Fruit fly (Drosophila melanogaster) whole organism, prepupa: Measurements from ENCODE around the gene Taf10b.

Experiments
- Blimp-1 ChIP-seq: fragments of 200-800 bp; sonication (Bioruptor generic); optimal IDR thresholded peaks from 3 replicates; lab custom pipeline; 2017; ENCODE audit warnings: missing biosample characterization, missing genetic modification characterization, mild to moderate bottlenecking, moderate library complexity, missing genetic modification reagents
- CG10631 ChIP-seq: fragments of 200-800 bp; sonication (Bioruptor generic); optimal IDR thresholded peaks from 2 replicates; lab custom pipeline; 2016; ENCODE audit warnings: missing biosample characterization, missing genetic modification characterization
- CG10669 ChIP-seq: fragments of 200-800 bp; sonication (Bioruptor generic); optimal IDR thresholded peaks from 3 replicates; lab custom pipeline; 2018; ENCODE audit warnings: missing biosample characterization, mild to moderate bottlenecking, missing genetic modification characterization, moderate library complexity
- CG11294 ChIP-seq: fragments of 200-800 bp; sonication (Bioruptor generic); IDR thresholded peaks from 2 replicates; pipeline ENCODE4 v1.3.6; 2022; ENCODE audit warnings: missing biosample characterization, missing genetic modification characterization
- CG11762 ChIP-seq: fragments of 200-800 bp; sonication (Bioruptor generic); optimal IDR thresholded peaks from 3 replicates; lab custom pipeline; 2016; ENCODE audit warnings: missing biosample characterization, missing genetic modification characterization; ENCODE audit not compliant: insufficient read depth
- CG15336 ChIP-seq: fragments of 200-800 bp; sonication (Bioruptor generic); IDR thresholded peaks from 2 replicates; pipeline ENCODE4 v1.3.6; 2022; ENCODE audit warnings: missing biosample characterization, missing genetic modification characterization
- CG1621 ChIP-seq: fragments of 200-800 bp; sonication (Bioruptor generic); optimal IDR thresholded peaks from 3 replicates; lab custom pipeline; 2018; ENCODE audit warnings: missing biosample characterization, mild to moderate bottlenecking, missing genetic modification characterization
- CG16779 ChIP-seq: fragments of 200-800 bp; sonication (Bioruptor generic); optimal IDR thresholded peaks from 3 replicates; lab custom pipeline; 2017; ENCODE audit warnings: missing biosample characterization, mild to moderate bottlenecking, missing genetic modification characterization
- CG3032 ChIP-seq: fragments of 200-800 bp; optimal IDR thresholded peaks from 2 replicates; lab custom pipeline; 2019; ENCODE audit warnings: missing biosample characterization, mild to moderate bottlenecking, missing genetic modification characterization, moderate library complexity
- CG31627 ChIP-seq: fragments of 200-800 bp; sonication (Bioruptor generic); optimal IDR thresholded peaks from 3 replicates; lab custom pipeline; 2016; ENCODE audit warnings: missing biosample characterization, missing genetic modification characterization
- CG32006 ChIP-seq: fragments of 200-800 bp; sonication (Bioruptor generic); optimal IDR thresholded peaks from 3 replicates; lab custom pipeline; 2017; ENCODE audit warnings: missing biosample characterization, mild to moderate bottlenecking, missing genetic modification characterization
- CG3919 ChIP-seq: fragments of 200-800 bp; sonication (Bioruptor generic); optimal IDR thresholded peaks from 3 replicates; lab custom pipeline; 2016; ENCODE audit warnings: missing biosample characterization, missing genetic modification characterization
- CG4318 ChIP-seq: fragments of 200-800 bp; sonication (Bioruptor generic); optimal IDR thresholded peaks from 3 replicates; lab custom pipeline; 2017; ENCODE audit warnings: missing biosample characterization, mild to moderate bottlenecking, missing genetic modification characterization
- CG6163 ChIP-seq: fragments of 200-800 bp; sonication (Bioruptor generic); IDR thresholded peaks from 3 replicates; pipeline ENCODE4 v1.3.6; 2022; ENCODE audit warnings: missing biosample characterization, missing genetic modification characterization
- CG6276 ChIP-seq: fragments of 200-800 bp; sonication (Bioruptor generic); optimal IDR thresholded peaks from 2 replicates; lab custom pipeline; 2017; ENCODE audit warnings: missing biosample characterization, mild to moderate bottlenecking, missing genetic modification characterization
- CG6792 ChIP-seq: fragments of 200-800 bp; sonication (Bioruptor generic); optimal IDR thresholded peaks from 3 replicates; lab custom pipeline; 2016; ENCODE audit warnings: missing biosample characterization, missing genetic modification characterization
- CG6854 ChIP-seq: fragments of 200-800 bp; sonication (Bioruptor generic); optimal IDR thresholded peaks from 2 replicates; lab custom pipeline; 2017; ENCODE audit warnings: missing biosample characterization, mild to moderate bottlenecking, missing genetic modification characterization
- CG7368 ChIP-seq: fragments of 200-800 bp; sonication (Bioruptor generic); optimal IDR thresholded peaks from 3 replicates; lab custom pipeline; 2016; ENCODE audit warnings: missing biosample characterization, missing genetic modification characterization
- CG8119 ChIP-seq: fragments of 200-800 bp; sonication (Bioruptor generic); IDR thresholded peaks from 3 replicates; pipeline ENCODE4 v1.3.6; 2022; ENCODE audit warnings: missing biosample characterization, missing genetic modification characterization
- CG8319 ChIP-seq: fragments of 200-800 bp; sonication (Bioruptor generic); optimal IDR thresholded peaks from 3 replicates; lab custom pipeline; 2016; ENCODE audit warnings: missing biosample characterization, missing genetic modification characterization
- Eip75B ChIP-seq: fragments of 200-800 bp; sonication (Bioruptor generic); optimal IDR thresholded peaks from 3 replicates; lab custom pipeline; 2016; ENCODE audit warnings: missing biosample characterization, missing genetic modification characterization
- Eip78C ChIP-seq: fragments of 200-800 bp; sonication (Bioruptor generic); peaks from one replicate; lab custom pipeline; 2016; ENCODE audit warnings: missing biosample characterization, missing genetic modification characterization
- Eip93F ChIP-seq: fragments of 200-800 bp; sonication (Bioruptor generic); optimal IDR thresholded peaks from 2 replicates; lab custom pipeline; 2016; ENCODE audit warnings: missing biosample characterization, mild to moderate bottlenecking, missing genetic modification characterization
- Hr39 ChIP-seq: fragments of 200-800 bp; sonication (Bioruptor generic); optimal IDR thresholded peaks from 2 replicates; lab custom pipeline; 2016; ENCODE audit warnings: missing biosample characterization, missing genetic modification characterization
- Lpt ChIP-seq: fragments of 200-800 bp; sonication (Bioruptor generic); optimal IDR thresholded peaks from 3 replicates; lab custom pipeline; 2016; ENCODE audit warnings: missing biosample characterization, missing genetic modification characterization
- Met ChIP-seq: fragments of 200-800 bp; sonication (Bioruptor generic); optimal IDR thresholded peaks from 3 replicates; lab custom pipeline; 2016; ENCODE audit warnings: missing biosample characterization, missing genetic modification characterization
- OdsH ChIP-seq: fragments of 200-800 bp; sonication (Bioruptor generic); optimal IDR thresholded peaks from 3 replicates; lab custom pipeline; 2016; ENCODE audit warnings: missing biosample characterization, missing genetic modification characterization
- Sox102F ChIP-seq: fragments of 200-800 bp; sonication (Bioruptor generic); optimal IDR thresholded peaks from 2 replicates; lab custom pipeline; 2016; ENCODE audit warnings: missing biosample characterization, mild to moderate bottlenecking, missing genetic modification characterization
- Sox14 ChIP-seq: fragments of 200-800 bp; sonication (Bioruptor generic); optimal IDR thresholded peaks from 3 replicates; lab custom pipeline; 2016; ENCODE audit warnings: missing biosample characterization, missing genetic modification characterization
- Sox15 ChIP-seq: fragments of 200-800 bp; sonication (Bioruptor generic); optimal IDR thresholded peaks from 3 replicates; lab custom pipeline; 2016; ENCODE audit warnings: missing biosample characterization, missing genetic modification characterization
- acj6 ChIP-seq: fragments of 200-800 bp; sonication (Bioruptor generic); optimal IDR thresholded peaks from 3 replicates; lab custom pipeline; 2016; ENCODE audit warnings: missing biosample characterization, missing genetic modification characterization
- cyc ChIP-seq: fragments of 200-800 bp; sonication (Bioruptor generic); optimal IDR thresholded peaks from 3 replicates; lab custom pipeline; 2016; ENCODE audit warnings: missing biosample characterization, missing genetic modification characterization
- eg ChIP-seq: fragments of 200-800 bp; sonication (Bioruptor generic); IDR thresholded peaks from 3 replicates; pipeline ENCODE4 v1.3.6; 2022; ENCODE audit warnings: missing biosample characterization, missing genetic modification characterization
- esn ChIP-seq: fragments of 200-800 bp; sonication (Bioruptor generic); optimal IDR thresholded peaks from 2 replicates; lab custom pipeline; 2016; ENCODE audit warnings: missing biosample characterization, mild to moderate bottlenecking, missing genetic modification characterization, moderate library complexity
- fd59A ChIP-seq: fragments of 200-800 bp; sonication (Bioruptor generic); optimal IDR thresholded peaks from 2 replicates; lab custom pipeline; 2017; ENCODE audit warnings: missing biosample characterization, mild to moderate bottlenecking, missing genetic modification characterization, missing genetic modification reagents
- fd85E ChIP-seq: fragments of 200-800 bp; sonication (Bioruptor generic); optimal IDR thresholded peaks from 3 replicates; lab custom pipeline; 2016; ENCODE audit warnings: missing biosample characterization, missing genetic modification characterization
- fkh ChIP-seq: fragments of 200-800 bp; sonication (Bioruptor generic); optimal IDR thresholded peaks from 3 replicates; lab custom pipeline; 2017; ENCODE audit warnings: missing biosample characterization, mild to moderate bottlenecking, missing genetic modification characterization, moderate library complexity
- lz ChIP-seq: fragments of 200-800 bp; sonication (Bioruptor generic); optimal IDR thresholded peaks from 3 replicates; lab custom pipeline; 2016; ENCODE audit warnings: missing biosample characterization, missing genetic modification characterization
- net ChIP-seq: fragments of 200-800 bp; sonication (Bioruptor generic); optimal IDR thresholded peaks from 3 replicates; lab custom pipeline; 2016; ENCODE audit warnings: missing biosample characterization, missing genetic modification characterization
- pdm3 ChIP-seq: fragments of 200-800 bp; sonication (Bioruptor generic); optimal IDR thresholded peaks from 3 replicates; lab custom pipeline; 2016; ENCODE audit warnings: missing biosample characterization, missing genetic modification characterization
- salr ChIP-seq, 2 experiments: fragments of 200-800 bp; sonication (Bioruptor generic); optimal IDR thresholded peaks; 3 replicates each; lab custom pipeline; 2016 to 2018; ENCODE audit warnings: missing biosample characterization in 2 of 2, missing genetic modification characterization in 2 of 2, mild to moderate bottlenecking in 1 of 2
- spab ChIP-seq: fragments of 200-800 bp; sonication (Bioruptor generic); optimal IDR thresholded peaks from 2 replicates; lab custom pipeline; 2017; ENCODE audit warnings: missing biosample characterization, mild to moderate bottlenecking, missing genetic modification characterization, missing genetic modification reagents
- ss ChIP-seq, 2 experiments: fragments of 200-800 bp; sonication (Bioruptor generic); optimal IDR thresholded peaks; 2 replicates in 1 of 2; 3 replicates in 1 of 2; lab custom pipeline; 2017 to 2018; ENCODE audit warnings: mild to moderate bottlenecking in 2 of 2, missing biosample characterization in 2 of 2, missing genetic modification characterization in 2 of 2, moderate library complexity in 1 of 2
- svp ChIP-seq: fragments of 200-800 bp; sonication (Bioruptor generic); peaks from one replicate; lab custom pipeline; 2016; ENCODE audit warnings: missing biosample characterization, missing genetic modification characterization
- topi ChIP-seq: fragments of 200-800 bp; sonication (Bioruptor generic); optimal IDR thresholded peaks from 3 replicates; lab custom pipeline; 2016; ENCODE audit warnings: missing biosample characterization, missing genetic modification characterization
- vri ChIP-seq: fragments of 200-800 bp; sonication (Bioruptor generic); optimal IDR thresholded peaks from 3 replicates; lab custom pipeline; 2016; ENCODE audit warnings: missing biosample characterization, mild to moderate bottlenecking, missing genetic modification characterization

Taf10b gene

dm6 chr2L:2731370-2732138 lies 36.1 kb downstream of the Taf10b start (continued):
- TF ChIP-seq CG31627 (no peak), acj6 (peak; percentile 40), fd85E (GFP tag; lab: Kevin White, UChicago) (no peak), Hr39 (GFP tag; lab: Kevin White, UChicago) (no peak), net (GFP tag; lab: Kevin White, UChicago) (no peak), fkh (GFP tag; lab: Kevin White, UChicago) (peak; percentile 14), Met (no peak), CG11762 (GFP tag; lab: Kevin White, UChicago) (no peak), Sox102F (no peak), eg (GFP tag; lab: Robert Waterston, UW) (peak; percentile 71), CG11294 (GFP tag; lab: Robert Waterston, UW) (peak; percentile 53; the same call in 1 of the 2 replicates), CG10631 (no peak), CG10669 (GFP tag; lab: Kevin White, UChicago) (no peak), cyc (no peak), CG4318 (GFP tag; lab: Kevin White, UChicago) (peak; percentile 21), CG3032 (no peak), esn (GFP tag; lab: Kevin White, UChicago) (no peak), salr (GFP tag; optimal IDR thresholded peaks at IDR 0.05; lab: Kevin White, UChicago) (no peak), CG6854 (no peak), Lpt (GFP tag; lab: Kevin White, UChicago) (no peak), OdsH (GFP tag; lab: Kevin White, UChicago) (peak; percentile 15), Sox14 (GFP tag; lab: Kevin White, UChicago) (peak; percentile 24), pdm3 (GFP tag; lab: Kevin White, UChicago) (peak; percentile 21), spab (GFP tag; lab: Kevin White, UChicago) (no peak)
- TF ChIP-seq, all 60 proteins: peak for 19

DNA sequence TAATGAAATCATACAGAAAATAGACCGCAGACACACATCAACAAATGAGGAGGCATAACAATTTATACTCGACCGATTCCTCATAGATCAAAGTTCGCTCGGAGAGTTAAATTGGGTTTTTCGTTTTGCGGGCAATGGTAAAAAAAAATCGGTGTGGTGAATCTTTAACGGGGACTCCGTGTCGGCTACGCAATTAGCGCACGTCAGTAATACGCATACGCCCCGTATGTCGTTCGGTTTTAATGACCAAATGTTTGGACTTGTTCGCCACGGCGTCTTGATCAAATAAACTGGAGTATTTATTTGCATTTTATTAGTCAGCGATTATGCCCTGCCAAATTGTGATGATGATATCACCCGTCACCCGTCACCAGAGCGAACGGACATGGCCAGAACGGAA lies 36.9 kb downstream of the Taf10b start:
- TF ChIP-seq Eip78C = peak; percentile 3
- TF ChIP-seq CG8319 = no peak

DNA sequence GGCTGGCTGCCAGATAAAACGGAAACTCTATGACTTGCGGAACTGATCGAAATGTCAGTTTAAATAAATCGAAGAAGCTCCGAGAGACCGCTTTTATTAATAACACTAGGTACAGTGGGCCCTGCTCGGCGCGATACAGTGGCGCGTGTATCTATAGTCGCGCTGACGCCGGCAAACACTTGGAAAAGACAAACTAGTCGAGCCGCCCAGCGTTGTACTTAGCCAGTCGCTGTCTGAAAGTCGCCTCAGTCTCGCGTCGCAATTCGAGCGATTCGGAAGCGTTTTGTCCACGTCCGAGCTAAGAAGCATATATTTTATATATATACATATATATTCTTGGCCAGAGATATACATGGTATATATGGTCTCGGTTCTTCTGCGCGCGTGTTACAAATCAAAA lies 37.8 kb downstream of the Taf10b start:
- TF ChIP-seq CG3919 = no peak
- no peak for TF ChIP-seq spab (GFP tag; lab: Kevin White, UChicago)
- no peak for TF ChIP-seq fd59A (GFP tag; lab: Kevin White, UChicago)
- no peak for TF ChIP-seq Blimp-1 (GFP tag; lab: Kevin White, UChicago)
- TF ChIP-seq Sox15 (GFP tag; lab: Kevin White, UChicago) = no peak
- no peak for TF ChIP-seq cyc
- TF ChIP-seq CG6163 = peak; percentile 66; the same call in 2 of the 3 replicates
- no peak for TF ChIP-seq CG6792 (GFP tag; lab: Kevin White, UChicago)
- no peak for TF ChIP-seq Hr39 (GFP tag; lab: Kevin White, UChicago)
- TF ChIP-seq CG16779 (tag; lab: Kevin White, UChicago) = no peak
- TF ChIP-seq CG4318 (GFP tag; lab: Kevin White, UChicago) = no peak
- TF ChIP-seq CG15336 (GFP tag; lab: Robert Waterston, UW) = no peak
- TF ChIP-seq CG31627 = no peak
- TF ChIP-seq topi (GFP tag; lab: Kevin White, UChicago) = no peak
- TF ChIP-seq CG8119 (GFP tag; lab: Robert Waterston, UW) = no peak
- no peak for TF ChIP-seq vri
- no peak for TF ChIP-seq CG6276 (GFP tag; lab: Kevin White, UChicago)
- no peak for TF ChIP-seq CG11762 (GFP tag; lab: Kevin White, UChicago)
- TF ChIP-seq CG6854 = no peak
- TF ChIP-seq CG10669 (GFP tag; lab: Kevin White, UChicago) = no peak
- TF ChIP-seq CG3032 = no peak
- no peak for TF ChIP-seq CG8319
- TF ChIP-seq OdsH (GFP tag; lab: Kevin White, UChicago) = peak; percentile 17
- TF ChIP-seq CG1621 (tag; lab: Kevin White, UChicago) = no peak
- TF ChIP-seq ss (GFP tag; optimal IDR thresholded peaks at IDR 0.05; lab: Kevin White, UChicago) = peak in 1 of 2 experiments; percentile 20
- no peak for TF ChIP-seq lz (GFP tag; lab: Kevin White, UChicago)
- no peak for TF ChIP-seq Sox14 (GFP tag; lab: Kevin White, UChicago)
- TF ChIP-seq Eip75B (GFP tag; lab: Kevin White, UChicago) = no peak
- no peak for TF ChIP-seq svp (GFP tag; lab: Kevin White, UChicago)
- no peak for TF ChIP-seq Lpt (GFP tag; lab: Kevin White, UChicago)
- no peak for TF ChIP-seq CG7368 (GFP tag; lab: Kevin White, UChicago)
- no peak for TF ChIP-seq Eip93F (GFP tag; lab: Kevin White, UChicago)
- TF ChIP-seq CG32006 (GFP tag; lab: Kevin White, UChicago) = peak; percentile 54
- peak; percentile 28 for TF ChIP-seq Eip78C
- no peak for TF ChIP-seq Sox102F
